Worm (Caenorhabditis elegans) whole organism, young adult: Measurements from ENCODE around the gene F45C12.17.

Experiments
- B0019.2 ChIP-seq: fragments of 200-800 bp; sonication (Bioruptor generic); conservative IDR thresholded peaks from 2 replicates; pipeline ENCODE4 v1.3.6; 2022; ENCODE audit warnings: missing genetic modification reagents, missing genetic modification characterization, missing compliant biosample characterization
- B0336.3 ChIP-seq: fragments of 200-800 bp; sonication (Bioruptor generic); IDR thresholded peaks from 2 replicates; pipeline ENCODE4 v1.3.6; 2022; ENCODE audit warnings: missing genetic modification characterization, missing compliant biosample characterization
- F22D6.2 ChIP-seq: sonication (generic microtip); optimal IDR thresholded peaks from 2 replicates; lab custom pipeline; 2016; ENCODE audit warnings: mild to moderate bottlenecking, missing genetic modification characterization, missing compliant biosample characterization
- F33H1.4 ChIP-seq: fragments of 200-800 bp; sonication (Bioruptor generic); IDR thresholded peaks from 2 replicates; pipeline ENCODE4 v1.3.6; 2022; ENCODE audit warnings: missing genetic modification reagents, missing genetic modification characterization, missing compliant biosample characterization
- F37B4.10 ChIP-seq: fragments of 200-800 bp; sonication (Bioruptor generic); IDR thresholded peaks from 2 replicates; pipeline ENCODE4 v1.3.6; 2022; ENCODE audit warnings: missing genetic modification characterization, missing compliant biosample characterization
- F52B5.7 ChIP-seq: sonication (generic microtip); optimal IDR thresholded peaks from 2 replicates; lab custom pipeline; 2016; ENCODE audit warnings: mild to moderate bottlenecking, missing genetic modification characterization, missing compliant biosample characterization
- F57C9.4 ChIP-seq: sonication (generic microtip); optimal IDR thresholded peaks from 2 replicates; lab custom pipeline; 2017; ENCODE audit warnings: mild to moderate bottlenecking, missing genetic modification characterization, missing compliant biosample characterization
- K11D2.4 ChIP-seq: fragments of 200-800 bp; sonication (Bioruptor generic); IDR thresholded peaks from 2 replicates; pipeline ENCODE4 v1.3.6; 2022; ENCODE audit warnings: missing genetic modification reagents, missing genetic modification characterization, missing compliant biosample characterization
- Y56A3A.18 ChIP-seq: fragments of 200-800 bp; sonication (Bioruptor generic); IDR thresholded peaks from 2 replicates; pipeline ENCODE4 v1.3.6; 2022; ENCODE audit warnings: missing genetic modification reagents, missing genetic modification characterization, missing compliant biosample characterization
- ama-1 ChIP-seq, 3 experiments: fragments of 150-350 bp in 1 of 3; sonication (generic microtip) in 2 of 3; optimal IDR thresholded peaks; 2 replicates each; lab custom pipeline; 2014 to 2018; ENCODE audit warnings: missing biosample characterization in 2 of 3, missing genetic modification characterization in 2 of 3, missing genetic modification reagents in 2 of 3
- aptf-2 ChIP-seq: fragments of 200-800 bp; sonication (Bioruptor generic); conservative IDR thresholded peaks from 2 replicates; pipeline ENCODE4 v1.3.6; 2022; ENCODE audit warnings: missing genetic modification reagents, missing genetic modification characterization, missing compliant biosample characterization
- attf-5 ChIP-seq: fragments of 200-800 bp; sonication (Bioruptor generic); optimal IDR thresholded peaks from 2 replicates; lab custom pipeline; 2018; ENCODE audit warnings: mild to moderate bottlenecking, missing genetic modification characterization, missing compliant biosample characterization
- ceh-79 ChIP-seq: sonication (generic microtip); optimal IDR thresholded peaks from 2 replicates; lab custom pipeline; 2017; ENCODE audit warnings: mild to moderate bottlenecking, missing genetic modification characterization, missing compliant biosample characterization
- dpl-1 ChIP-seq: fragments of 150-350 bp; optimal IDR thresholded peaks from 2 replicates; lab custom pipeline; 2014; ENCODE audit warnings: missing biosample characterization, missing genetic modification reagents, missing genetic modification characterization
- efl-1 ChIP-seq: fragments of 150-350 bp; optimal IDR thresholded peaks from 2 replicates; lab custom pipeline; 2014; ENCODE audit warnings: missing biosample characterization, missing genetic modification reagents, missing genetic modification characterization
- ekl-4 ChIP-seq: fragments of 200-800 bp; sonication (Bioruptor generic); IDR thresholded peaks from 2 replicates; pipeline ENCODE4 v1.3.6; 2022; ENCODE audit warnings: missing genetic modification reagents, missing genetic modification characterization, missing compliant biosample characterization
- hlh-26 ChIP-seq: fragments of 200-800 bp; sonication (Bioruptor generic); conservative IDR thresholded peaks from 2 replicates; pipeline ENCODE4 v1.3.6; 2022; ENCODE audit warnings: missing genetic modification reagents, missing genetic modification characterization, missing compliant biosample characterization
- hmg-1.2 ChIP-seq: fragments of 200-800 bp; sonication (Bioruptor generic); IDR thresholded peaks from 2 replicates; pipeline ENCODE4 v1.3.6; 2022; ENCODE audit warnings: missing genetic modification reagents, missing genetic modification characterization, missing compliant biosample characterization
- lag-1 ChIP-seq: fragments of 200-800 bp; sonication (Bioruptor generic); IDR thresholded peaks from 2 replicates; pipeline ENCODE4 v1.3.6; 2022; ENCODE audit warnings: missing genetic modification reagents, missing genetic modification characterization, missing compliant biosample characterization
- madf-8 ChIP-seq: fragments of 200-800 bp; sonication (Bioruptor generic); conservative IDR thresholded peaks from 2 replicates; pipeline ENCODE4 v1.3.6; 2022; ENCODE audit warnings: missing genetic modification reagents, missing genetic modification characterization, missing compliant biosample characterization
- mes-4 ChIP-seq: sonication (generic microtip); optimal IDR thresholded peaks from 2 replicates; lab custom pipeline; 2016; ENCODE audit warnings: missing genotype, missing genetic modification characterization, missing compliant biosample characterization
- nhr-120 ChIP-seq: fragments of 200-800 bp; sonication (Bioruptor generic); IDR thresholded peaks from 2 replicates; pipeline ENCODE4 v1.3.6; 2022; ENCODE audit warnings: missing genetic modification characterization, missing compliant biosample characterization
- nhr-27 ChIP-seq: fragments of 200-800 bp; sonication (Bioruptor generic); optimal IDR thresholded peaks from 2 replicates; lab custom pipeline; 2018; ENCODE audit warnings: mild to moderate bottlenecking, missing genetic modification characterization, moderate library complexity, missing compliant biosample characterization
- nhr-90 ChIP-seq: sonication (generic microtip); optimal IDR thresholded peaks from 2 replicates; lab custom pipeline; 2016; ENCODE audit warnings: missing genotype, mild to moderate bottlenecking, missing genetic modification characterization, missing compliant biosample characterization
- pbrm-1 ChIP-seq: fragments of 200-800 bp; sonication (Bioruptor generic); IDR thresholded peaks from 2 replicates; pipeline ENCODE4 v1.3.6; 2022; ENCODE audit warnings: missing genetic modification reagents, missing genetic modification characterization, missing compliant biosample characterization
- rec-8 ChIP-seq, 2 experiments: sonication (generic microtip); optimal IDR thresholded peaks; 2 replicates each; lab custom pipeline; 2016; ENCODE audit warnings: mild to moderate bottlenecking in 2 of 2, missing genetic modification characterization in 2 of 2, missing genetic modification reagents in 2 of 2, missing genotype in 2 of 2, missing biosample characterization in 1 of 2, missing compliant biosample characterization in 1 of 2, moderate library complexity in 1 of 2
- rpc-1 ChIP-seq, 2 experiments: fragments of 150-350 bp in 1 of 2; sonication (generic microtip) in 1 of 2; optimal IDR thresholded peaks; 2 replicates each; lab custom pipeline; 2014 to 2018; ENCODE audit warnings: missing biosample characterization in 1 of 2, missing genetic modification characterization in 1 of 2, missing genetic modification reagents in 1 of 2, missing genotype in 1 of 2
- snpc-3.4 ChIP-seq: sonication (generic microtip); optimal IDR thresholded peaks from 2 replicates; lab custom pipeline; 2017; ENCODE audit warnings: missing genetic modification characterization, mild to moderate bottlenecking, missing compliant biosample characterization, antibody characterized with exemption, moderate library complexity, missing genotype, missing genetic modification reagents
- snpc-4 ChIP-seq, 5 experiments: fragments of 150-350 bp in 1 of 5; sonication (generic microtip) in 4 of 5; optimal IDR thresholded peaks; 2 replicates each; lab custom pipeline; 2014 to 2018; ENCODE audit warnings: missing genetic modification characterization in 5 of 5, missing biosample characterization in 3 of 5, antibody characterized with exemption in 2 of 5, mild to moderate bottlenecking in 2 of 5, missing compliant biosample characterization in 2 of 5, missing genotype in 2 of 5, moderate library complexity in 2 of 5, missing genetic modification reagents in 1 of 5
- ztf-26 ChIP-seq: sonication (generic microtip); optimal IDR thresholded peaks from 2 replicates; lab custom pipeline; 2017; ENCODE audit warnings: missing genetic modification characterization, missing compliant biosample characterization
- ztf-6 ChIP-seq: fragments of 200-800 bp; sonication (Bioruptor generic); IDR thresholded peaks from 2 replicates; pipeline ENCODE4 v1.3.6; 2022; ENCODE audit warnings: missing genetic modification reagents, missing genetic modification characterization, missing compliant biosample characterization

The F45C12.17 gene

DNA sequence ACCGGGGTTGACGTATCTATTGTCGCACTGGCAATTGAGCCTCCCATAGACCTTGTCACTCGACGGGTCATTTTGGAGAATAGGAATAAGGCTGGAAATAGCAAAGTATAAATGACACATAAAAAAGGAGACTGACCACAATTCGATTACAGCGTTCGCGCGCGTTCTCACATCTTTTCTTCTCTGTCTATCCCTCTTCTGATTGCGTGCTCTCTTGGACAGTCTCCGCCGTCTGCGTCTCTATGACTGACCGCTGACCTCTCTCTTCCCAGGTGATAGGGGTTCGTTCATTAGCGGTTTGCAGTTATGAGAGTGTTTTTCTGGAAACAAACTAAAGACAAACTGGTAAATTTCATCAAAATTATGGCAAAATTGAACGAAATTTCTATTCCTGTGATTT, 10.4 kb downstream of the F45C12.17 start, which contains the start of gene ceh-83:
Gene ceh-83 (minus strand): TSS at position 181 of the 400 bp plus-strand sequence.
- TF ChIP-seq K11D2.4 (GFP tag; lab: Robert Waterston, UW) (no peak), aptf-2 (GFP tag; lab: Robert Waterston, UW) (0 out of 2 replicates have a peak, but pooled peaks have one; percentile 52), nhr-120 (GFP tag; lab: Robert Waterston, UW) (no peak), dpl-1 (GFP tag; lab: Kevin White, UChicago) (no peak), pbrm-1 (GFP tag; lab: Robert Waterston, UW) (0 out of 2 replicates have a peak, but pooled peaks have one; percentile 25), ama-1 (optimal IDR thresholded peaks at IDR 0.05; lab: Kevin White, UChicago) (no peak), ama-1 (GFP tag; optimal IDR thresholded peaks at IDR 0.05; lab: Kevin White, UChicago) (no peak), nhr-90 (tag; lab: Kevin White, UChicago) (no peak), F52B5.7 (tag; lab: Kevin White, UChicago) (no peak), hmg-1.2 (GFP tag; lab: Robert Waterston, UW) (peak; percentile 92)

DNA sequence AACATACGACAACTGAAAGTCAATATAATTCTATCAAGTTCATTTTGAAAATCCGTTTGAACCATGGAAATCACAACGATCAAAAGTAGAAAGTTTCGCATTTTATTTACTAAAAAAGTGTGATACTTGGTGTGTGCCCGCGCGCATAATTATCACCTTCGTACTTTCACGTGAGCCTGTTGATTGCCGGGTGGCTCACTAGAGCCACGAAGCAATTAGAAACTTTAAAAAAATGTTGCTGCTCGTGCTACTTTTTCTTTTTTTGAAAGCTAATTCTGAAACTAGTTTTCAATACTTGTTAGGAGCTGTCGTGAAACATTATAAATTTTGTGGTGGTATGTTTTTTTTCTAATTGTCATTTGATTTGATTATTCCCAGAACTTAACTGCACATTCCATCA, 12.9 kb downstream of the F45C12.17 start, which contains the start of the genes irld-9 and irld-33:
Gene irld-9 (minus strand): TSS at position 101 of the 400 bp plus-strand sequence.
Gene irld-33 (plus strand): TSS at position 209 of the 400 bp plus-strand sequence.
- TF ChIP-seq ceh-79 (tag; lab: Kevin White, UChicago) (no peak), F33H1.4 (GFP tag; lab: Robert Waterston, UW) (no peak), rpc-1 (optimal IDR thresholded peaks at IDR 0.05; lab: Kevin White, UChicago) (no peak), rpc-1 (tag; optimal IDR thresholded peaks at IDR 0.05; lab: Kevin White, UChicago) (no peak), B0336.3 (GFP tag; lab: Robert Waterston, UW) (no peak), mes-4 (no peak), F57C9.4 (tag; lab: Kevin White, UChicago) (no peak), snpc-4 (GFP tag; optimal IDR thresholded peaks at IDR 0.05; lab: Kevin White, UChicago) (no peak), snpc-4 (tag; optimal IDR thresholded peaks at IDR 0.05; lab: Kevin White, UChicago) (no peak), nhr-27 (tag; lab: Kevin White, UChicago) (no peak), efl-1 (GFP tag; lab: Kevin White, UChicago) (no peak), attf-5 (GFP tag; lab: Kevin White, UChicago) (no peak)

DNA sequence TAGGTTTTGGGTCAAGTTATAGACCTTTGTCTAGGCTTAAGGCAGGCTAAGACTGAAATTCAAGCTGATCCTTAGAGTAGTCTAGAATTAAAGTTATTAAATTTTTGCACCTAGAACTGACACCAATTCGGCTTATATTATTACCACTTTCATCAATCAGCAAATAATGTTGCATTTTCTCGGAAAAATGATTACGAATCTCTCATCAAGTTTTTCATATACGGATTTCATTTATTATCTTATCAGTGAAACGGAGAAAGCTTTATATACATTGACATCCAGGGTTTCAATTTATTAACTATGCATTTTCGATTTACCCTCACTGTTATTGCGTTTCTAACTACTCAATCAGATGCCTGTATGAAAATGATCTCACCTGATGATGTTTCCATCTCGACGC, 15.3 kb downstream of the F45C12.17 start, which contains the start of gene K07G6.1:
Gene K07G6.1 (plus strand): TSS at position 301 of the 400 bp plus-strand sequence.
- TF ChIP-seq hlh-26, result no peak

DNA sequence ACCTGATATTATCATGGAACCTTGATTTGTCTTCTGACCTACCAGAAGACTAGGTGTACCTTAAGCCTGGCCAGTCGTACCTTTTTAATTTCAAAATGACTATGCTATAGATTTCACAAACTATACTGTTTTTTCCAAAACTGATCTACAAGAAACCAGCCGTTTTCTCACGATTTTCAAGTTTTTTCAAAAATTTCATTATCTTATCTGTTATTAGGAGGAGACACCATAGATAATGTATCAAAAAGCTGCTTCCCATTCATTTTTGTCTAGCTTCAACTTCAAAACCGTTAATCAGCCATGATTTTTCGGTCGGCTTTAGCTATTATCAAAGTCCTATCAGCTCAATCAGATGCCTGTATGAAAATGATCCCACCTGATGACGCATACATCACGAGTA, 16.6 kb downstream of the F45C12.17 start, which contains the start of gene F36H5.12:
Gene F36H5.12 (plus strand): TSS at position 301 of the 400 bp plus-strand sequence.
- TF ChIP-seq lag-1 (GFP tag; lab: Robert Waterston, UW) (no peak), ztf-26 (tag; lab: Kevin White, UChicago) (no peak), ekl-4 (GFP tag; lab: Robert Waterston, UW) (no peak), nhr-27 (tag; lab: Kevin White, UChicago) (no peak), Y56A3A.18 (no peak), ztf-6 (GFP tag; lab: Robert Waterston, UW) (no peak), madf-8 (no peak), F22D6.2 (tag; lab: Kevin White, UChicago) (no peak), rec-8 (tag; optimal IDR thresholded peaks at IDR 0.05; lab: Kevin White, UChicago) (no peak), snpc-3.4 (no peak), F37B4.10 (no peak), B0019.2 (GFP tag; lab: Robert Waterston, UW) (no peak), F57C9.4 (tag; lab: Kevin White, UChicago) (no peak)
- TF ChIP-seq, all 124 proteins: peak for 0
